Fruit fly (Drosophila melanogaster): ENCODE results near the gene RpS14b.
A peak's percentile ranks its signal among the peaks of the same experiment; 100 is the strongest.

RpS14b gene

dm6 chrX:7970396-7970795 is 35.7 kb downstream of the RpS14b start (continued):
- peak; percentile 83 for TF ChIP-seq achi (GFP tag; optimal IDR thresholded peaks at IDR 0.05)
- TF ChIP-seq Eip75B (GFP tag; optimal IDR thresholded peaks at IDR 0.05) = peak; percentile 87
- TF ChIP-seq CG6854 (GFP tag; optimal IDR thresholded peaks at IDR 0.05) = peak; percentile 16
- TF ChIP-seq CG7368 (GFP tag; optimal IDR thresholded peaks at IDR 0.05) = peak; percentile 76
- TF ChIP-seq CG10669 (GFP tag; optimal IDR thresholded peaks at IDR 0.05) = peak; percentile 85
- TF ChIP-seq CG8632 (GFP tag; optimal IDR thresholded peaks at IDR 0.05) = peak; percentile 80
- TF ChIP-seq fkh (GFP tag; optimal IDR thresholded peaks at IDR 0.05) = no peak
- TF ChIP-seq fd85E (GFP tag; optimal IDR thresholded peaks at IDR 0.05) = peak; percentile 15
- TF ChIP-seq topi (GFP tag; optimal IDR thresholded peaks at IDR 0.05) = peak; percentile 90
- no peak for TF ChIP-seq Hr38 (GFP tag; optimal IDR thresholded peaks at IDR 0.05)
- peak; percentile 85 for TF ChIP-seq fd59A (GFP tag; optimal IDR thresholded peaks at IDR 0.05)
- peak; percentile 68 for TF ChIP-seq CG11902 (GFP tag; optimal IDR thresholded peaks at IDR 0.05)

- peak; percentile 92 for TF ChIP-seq CG6808 (GFP tag; optimal IDR thresholded peaks at IDR 0.05)
- TF ChIP-seq CG6163 (GFP tag; IDR thresholded peaks at IDR 0.05) = peak; percentile 95
- peak; percentile 74 for TF ChIP-seq CG8319 (GFP tag; optimal IDR thresholded peaks at IDR 0.05)
- peak; percentile 87 for TF ChIP-seq achi (GFP tag; optimal IDR thresholded peaks at IDR 0.05)
- TF ChIP-seq svp (GFP tag) = peak; percentile 93
- peak; percentile 89 for TF ChIP-seq Sox102F (GFP tag; optimal IDR thresholded peaks at IDR 0.05)
- peak; percentile 82 for TF ChIP-seq cyc (GFP tag; optimal IDR thresholded peaks at IDR 0.05)
- TF ChIP-seq CG8119 (GFP tag; IDR thresholded peaks at IDR 0.05) = peak; percentile 90
- peak; percentile 97 for TF ChIP-seq Eip78C (GFP tag)
- peak; percentile 87 for TF ChIP-seq CG34406 (GFP tag; optimal IDR thresholded peaks at IDR 0.05)
- peak; percentile 88 for TF ChIP-seq CG32006 (GFP tag; optimal IDR thresholded peaks at IDR 0.05)
- peak; percentile 84 for TF ChIP-seq Smox (GFP tag; optimal IDR thresholded peaks at IDR 0.05)
- TF ChIP-seq Eip93F (GFP tag; optimal IDR thresholded peaks at IDR 0.05) = peak; percentile 71
- TF ChIP-seq Sox15 (GFP tag; optimal IDR thresholded peaks at IDR 0.05) = peak; percentile 82
- peak; percentile 86 for TF ChIP-seq topi (GFP tag; optimal IDR thresholded peaks at IDR 0.05)
- peak; percentile 87 for TF ChIP-seq CG8632 (GFP tag; optimal IDR thresholded peaks at IDR 0.05)
- TF ChIP-seq net (GFP tag; optimal IDR thresholded peaks at IDR 0.05) = peak; percentile 91
- TF ChIP-seq pdm3 (GFP tag; optimal IDR thresholded peaks at IDR 0.05) = peak; percentile 90
- TF ChIP-seq eg (GFP tag; IDR thresholded peaks at IDR 0.05) = peak; percentile 94
- peak; percentile 75 for TF ChIP-seq CG6854 (GFP tag; optimal IDR thresholded peaks at IDR 0.05)
- peak; percentile 82 for TF ChIP-seq CG11762 (GFP tag; optimal IDR thresholded peaks at IDR 0.05; ENCODE audit: insufficient read depth)
- peak; percentile 86 for TF ChIP-seq lz (GFP tag; optimal IDR thresholded peaks at IDR 0.05)
- peak; percentile 89 for TF ChIP-seq fd59A (GFP tag; optimal IDR thresholded peaks at IDR 0.05)
- peak; percentile 89 for TF ChIP-seq Sox14 (GFP tag; optimal IDR thresholded peaks at IDR 0.05)
- TF ChIP-seq salr (GFP tag; optimal IDR thresholded peaks at IDR 0.05) = peak; percentile 59 to 87
- TF ChIP-seq CG11294 (GFP tag; IDR thresholded peaks at IDR 0.05) = peak; percentile 86
- TF ChIP-seq OdsH (GFP tag; optimal IDR thresholded peaks at IDR 0.05) = peak; percentile 87
- TF ChIP-seq Ets96B (tag; optimal IDR thresholded peaks at IDR 0.05) = peak; percentile 88
- TF ChIP-seq CG3032 (tag; optimal IDR thresholded peaks at IDR 0.05) = peak; percentile 88
- peak; percentile 77 for TF ChIP-seq fd85E (GFP tag; optimal IDR thresholded peaks at IDR 0.05)
- TF ChIP-seq CG7368 (GFP tag; optimal IDR thresholded peaks at IDR 0.05) = peak; percentile 85
- TF ChIP-seq spab (GFP tag; optimal IDR thresholded peaks at IDR 0.05) = peak; percentile 88
- peak; percentile 80 for TF ChIP-seq Gug (GFP tag; IDR thresholded peaks at IDR 0.05)
- TF ChIP-seq ss (GFP tag; optimal IDR thresholded peaks at IDR 0.05) = peak; percentile 91 to 94
- peak; percentile 38 for TF ChIP-seq fkh (GFP tag; optimal IDR thresholded peaks at IDR 0.05)
- TF ChIP-seq esn (GFP tag; optimal IDR thresholded peaks at IDR 0.05) = peak; percentile 88
- TF ChIP-seq CG9139 (GFP tag; optimal IDR thresholded peaks at IDR 0.05) = peak; percentile 90
- TF ChIP-seq CG11902 (GFP tag; optimal IDR thresholded peaks at IDR 0.05) = peak; percentile 76
- peak; percentile 90 for TF ChIP-seq Met (GFP tag; optimal IDR thresholded peaks at IDR 0.05)
- peak; percentile 74 for TF ChIP-seq Ets21C (GFP tag; optimal IDR thresholded peaks at IDR 0.05)
- TF ChIP-seq CG10631 (GFP tag; optimal IDR thresholded peaks at IDR 0.05) = peak; percentile 88
- no peak for TF ChIP-seq Hr38 (GFP tag; optimal IDR thresholded peaks at IDR 0.05)
- TF ChIP-seq CG15336 (GFP tag; IDR thresholded peaks at IDR 0.05) = peak; percentile 90
- TF ChIP-seq CG16779 (tag; optimal IDR thresholded peaks at IDR 0.05) = peak; percentile 77
- peak; percentile 83 for TF ChIP-seq Hr4 (GFP tag; optimal IDR thresholded peaks at IDR 0.05)
- TF ChIP-seq Hr39 (GFP tag; optimal IDR thresholded peaks at IDR 0.05) = peak; percentile 83
Observed at dm6 chrX:7972363-7972942, 37.8 kb downstream of the RpS14b start.
